Worm (Caenorhabditis elegans) whole organism, young adult: ENCODE measurements around the gene M02F4.2.

Experiments used
- B0035.1 ChIP-seq: sonication (generic microtip); optimal IDR thresholded peaks from 2 replicates; lab custom pipeline; 2016; ENCODE audit warnings: missing genetic modification characterization, mild to moderate bottlenecking, missing compliant biosample characterization, missing genotype, missing genetic modification reagents
- ama-1 ChIP-seq, 3 experiments: fragments of 150-350 bp in 1 of 3; sonication (generic microtip) in 2 of 3; optimal IDR thresholded peaks; 2 replicates each; lab custom pipeline; 2014 to 2018; ENCODE audit warnings: missing biosample characterization in 2 of 3, missing genetic modification characterization in 2 of 3, missing genetic modification reagents in 2 of 3
- ccch-3 ChIP-seq: fragments of 200-800 bp; sonication (Bioruptor generic); optimal IDR thresholded peaks from 2 replicates; lab custom pipeline; 2018; ENCODE audit warnings: mild to moderate bottlenecking, missing genetic modification characterization, missing compliant biosample characterization
- ceh-40 ChIP-seq: fragments of 200-800 bp; sonication (Bioruptor generic); IDR thresholded peaks from 2 replicates; pipeline ENCODE4 v1.3.6; 2022; ENCODE audit warnings: missing genetic modification characterization, missing compliant biosample characterization
- dpl-1 ChIP-seq: fragments of 150-350 bp; optimal IDR thresholded peaks from 2 replicates; lab custom pipeline; 2014; ENCODE audit warnings: missing biosample characterization, missing genetic modification reagents, missing genetic modification characterization
- egl-44 ChIP-seq: fragments of 200-800 bp; sonication (Bioruptor generic); IDR thresholded peaks from 2 replicates; pipeline ENCODE4 v1.3.6; 2022; ENCODE audit warnings: missing genetic modification reagents, missing genetic modification characterization, missing compliant biosample characterization
- rec-8 ChIP-seq, 2 experiments: sonication (generic microtip); optimal IDR thresholded peaks; 2 replicates each; lab custom pipeline; 2016; ENCODE audit warnings: mild to moderate bottlenecking in 2 of 2, missing genetic modification characterization in 2 of 2, missing genetic modification reagents in 2 of 2, missing genotype in 2 of 2, missing biosample characterization in 1 of 2, missing compliant biosample characterization in 1 of 2, moderate library complexity in 1 of 2
- sea-2 ChIP-seq: fragments of 200-800 bp; sonication (Bioruptor generic); IDR thresholded peaks from 2 replicates; pipeline ENCODE4 v1.3.6; 2022; ENCODE audit warnings: missing genetic modification characterization, missing compliant biosample characterization
- zfh-2 ChIP-seq: fragments of 200-800 bp; sonication (Bioruptor generic); conservative IDR thresholded peaks from 2 replicates; pipeline ENCODE4 v1.3.6; 2022; ENCODE audit warnings: missing genetic modification reagents, missing genetic modification characterization, missing compliant biosample characterization

- TF ChIP-seq egl-44 (GFP tag; lab: Robert Waterston, UW): no peak
- TF ChIP-seq rec-8 (tag; optimal IDR thresholded peaks at IDR 0.05; lab: Kevin White, UChicago): no peak
- TF ChIP-seq ama-1 (optimal IDR thresholded peaks at IDR 0.05; lab: Kevin White, UChicago): no peak
- TF ChIP-seq ama-1 (GFP tag; optimal IDR thresholded peaks at IDR 0.05; lab: Kevin White, UChicago): no peak
- TF ChIP-seq B0035.1 (tag; lab: Kevin White, UChicago): no peak
- no peak for TF ChIP-seq ccch-3 (GFP tag; lab: Kevin White, UChicago)
- no peak for TF ChIP-seq dpl-1 (GFP tag; lab: Kevin White, UChicago)
- no peak for TF ChIP-seq zfh-2 (GFP tag; lab: Robert Waterston, UW)
- no peak for TF ChIP-seq ceh-40
- TF ChIP-seq sea-2: no peak
These were observed 15.6 kb downstream of the M02F4.2 start, which contains the start of gene flp-18 for ce11 chrX:3018505-3018996.
